Fruit fly (Drosophila melanogaster) whole organism, embryonic: ENCODE results near the gene Snx21.

Experiments
- Atf6 ChIP-seq: fragments of 200-800 bp; sonication (Bioruptor generic); IDR thresholded peaks from 2 replicates; pipeline ENCODE4 v1.3.6; 2022; ENCODE audit warnings: missing biosample characterization, missing genetic modification characterization
- CG11695 ChIP-seq: fragments of 200-800 bp; sonication (Bioruptor generic); IDR thresholded peaks from 3 replicates; pipeline ENCODE4 v1.3.6; 2022; ENCODE audit warnings: missing biosample characterization, missing genetic modification characterization
- CG12769 ChIP-seq: fragments of 200-800 bp; sonication (Bioruptor generic); optimal IDR thresholded peaks from 2 replicates; lab custom pipeline; 2019; ENCODE audit warnings: missing biosample characterization, mild to moderate bottlenecking, missing genetic modification characterization, moderate library complexity
- CG13775 ChIP-seq: fragments of 200-800 bp; sonication (Bioruptor generic); optimal IDR thresholded peaks from 3 replicates; lab custom pipeline; 2017; ENCODE audit warnings: missing biosample characterization, mild to moderate bottlenecking, missing genetic modification characterization
- CG14014 ChIP-seq: fragments of 200-800 bp; sonication (Bioruptor generic); IDR thresholded peaks from 2 replicates; pipeline ENCODE4 v1.3.6; 2022; ENCODE audit warnings: missing biosample characterization, missing genetic modification characterization
- CG14050 ChIP-seq: fragments of 200-800 bp; sonication (Bioruptor generic); IDR thresholded peaks from 3 replicates; pipeline ENCODE4 v1.3.6; 2022; ENCODE audit warnings: missing biosample characterization, missing genetic modification characterization
- CG14860 ChIP-seq: fragments of 200-800 bp; sonication (Bioruptor generic); IDR thresholded peaks from 3 replicates; pipeline ENCODE4 v1.3.6; 2022; ENCODE audit warnings: missing biosample characterization, missing genetic modification characterization; ENCODE audit not compliant: partially characterized antibody
- CG15269 ChIP-seq: fragments of 200-800 bp; sonication (Bioruptor generic); optimal IDR thresholded peaks from 2 replicates; lab custom pipeline; 2018; ENCODE audit warnings: missing biosample characterization, mild to moderate bottlenecking, missing genetic modification characterization, moderate library complexity
- CG15696 ChIP-seq: fragments of 200-800 bp; sonication (Bioruptor generic); optimal IDR thresholded peaks from 2 replicates; lab custom pipeline; 2019; ENCODE audit warnings: missing biosample characterization, mild to moderate bottlenecking, missing genetic modification characterization, moderate library complexity
- CG1603 ChIP-seq: fragments of 200-800 bp; sonication (Bioruptor generic); optimal IDR thresholded peaks from 2 replicates; lab custom pipeline; 2019; ENCODE audit warnings: missing biosample characterization, mild to moderate bottlenecking, missing genetic modification characterization, moderate library complexity
- CG17385 ChIP-seq: fragments of 200-800 bp; sonication (Bioruptor generic); optimal IDR thresholded peaks from 3 replicates; lab custom pipeline; 2018; ENCODE audit warnings: missing biosample characterization, mild to moderate bottlenecking, missing genetic modification characterization
- CG1792 ChIP-seq: fragments of 200-800 bp; sonication (Bioruptor generic); optimal IDR thresholded peaks from 2 replicates; lab custom pipeline; 2016; ENCODE audit warnings: missing biosample characterization, missing genetic modification characterization
- CG30020 ChIP-seq: fragments of 200-800 bp; optimal IDR thresholded peaks from 2 replicates; lab custom pipeline; 2019; ENCODE audit warnings: missing biosample characterization, mild to moderate bottlenecking, missing genetic modification characterization, moderate library complexity
- CG31224 ChIP-seq: fragments of 200-800 bp; sonication (Bioruptor generic); IDR thresholded peaks from 2 replicates; pipeline ENCODE4 v1.3.6; 2022; ENCODE audit warnings: missing biosample characterization, missing genetic modification characterization
- CG31388 ChIP-seq: fragments of 200-800 bp; sonication (Bioruptor generic); optimal IDR thresholded peaks from 2 replicates; lab custom pipeline; 2016; ENCODE audit warnings: missing biosample characterization, missing genetic modification characterization
- CG4404 ChIP-seq: fragments of 200-800 bp; sonication (Bioruptor generic); IDR thresholded peaks from 2 replicates; pipeline ENCODE4 v1.3.6; 2022; ENCODE audit warnings: missing biosample characterization, missing genetic modification characterization
- CG6175 ChIP-seq: fragments of 200-800 bp; sonication (Bioruptor generic); IDR thresholded peaks from 3 replicates; pipeline ENCODE4 v1.3.6; 2022; ENCODE audit warnings: missing biosample characterization, missing genetic modification characterization
- CG6254 ChIP-seq: fragments of 200-800 bp; sonication (Bioruptor generic); optimal IDR thresholded peaks from 3 replicates; lab custom pipeline; 2017; ENCODE audit warnings: mild to moderate bottlenecking, missing biosample characterization, missing genetic modification reagents, missing genetic modification characterization
- CG6791 ChIP-seq: fragments of 200-800 bp; sonication (Bioruptor generic); IDR thresholded peaks from 3 replicates; pipeline ENCODE4 v1.3.6; 2022; ENCODE audit warnings: missing biosample characterization, missing genetic modification characterization; ENCODE audit not compliant: partially characterized antibody
- CG8281 ChIP-seq: fragments of 200-800 bp; sonication (Bioruptor generic); optimal IDR thresholded peaks from 2 replicates; lab custom pipeline; 2018; ENCODE audit warnings: missing biosample characterization, mild to moderate bottlenecking, missing genetic modification characterization, moderate library complexity
- D19B ChIP-seq: fragments of 200-800 bp; sonication (Bioruptor generic); optimal IDR thresholded peaks from 2 replicates; lab custom pipeline; 2017; ENCODE audit warnings: missing biosample characterization, mild to moderate bottlenecking, missing genetic modification characterization
- Dek ChIP-seq: fragments of 200-800 bp; sonication (Bioruptor generic); optimal IDR thresholded peaks from 3 replicates; lab custom pipeline; 2019; ENCODE audit warnings: missing biosample characterization, mild to moderate bottlenecking, missing genetic modification characterization, moderate library complexity
- E2f2 ChIP-seq: fragments of 200-800 bp; sonication (Bioruptor generic); IDR thresholded peaks from 2 replicates; pipeline ENCODE4 v1.3.6; 2022; ENCODE audit warnings: missing biosample characterization, missing genetic modification characterization
- HLH4C ChIP-seq: fragments of 200-800 bp; sonication (Bioruptor generic); IDR thresholded peaks from 3 replicates; pipeline ENCODE4 v1.3.6; 2022; ENCODE audit warnings: missing biosample characterization, missing genetic modification characterization; ENCODE audit not compliant: partially characterized antibody
- Hr39 ChIP-seq: fragments of >200 bp; optimal IDR thresholded peaks from 2 replicates; lab custom pipeline; 2017
- Lim3 ChIP-seq: fragments of 200-800 bp; sonication (Bioruptor generic); IDR thresholded peaks from 2 replicates; pipeline ENCODE4 v1.3.6; 2022; ENCODE audit warnings: missing biosample characterization, missing genetic modification characterization
- Ravus ChIP-seq: fragments of 200-800 bp; sonication (Bioruptor generic); IDR thresholded peaks from 2 replicates; pipeline ENCODE4 v1.3.6; 2022; ENCODE audit warnings: missing biosample characterization, missing genetic modification characterization
- Sox102F ChIP-seq: fragments of 200-800 bp; sonication (Bioruptor generic); optimal IDR thresholded peaks from 2 replicates; lab custom pipeline; 2018; ENCODE audit warnings: missing biosample characterization, mild to moderate bottlenecking, missing genetic modification characterization, moderate library complexity
- cg ChIP-seq: fragments of 200-800 bp; sonication (Bioruptor generic); optimal IDR thresholded peaks from 3 replicates; lab custom pipeline; 2019; ENCODE audit warnings: missing biosample characterization, mild to moderate bottlenecking, missing genetic modification characterization, moderate library complexity
- crp ChIP-seq, 2 experiments: fragments of 200-800 bp; sonication (Bioruptor generic); optimal IDR thresholded peaks; 2 replicates in 1 of 2; 3 replicates in 1 of 2; lab custom pipeline; 2017; ENCODE audit warnings: missing biosample characterization in 2 of 2, missing genetic modification characterization in 2 of 2, mild to moderate bottlenecking in 1 of 2, moderate library complexity in 1 of 2
- dpn ChIP-seq, 2 experiments: fragments of 200-800 bp; sonication (Bioruptor generic); optimal IDR thresholded peaks; 3 replicates each; lab custom pipeline; 2016; ENCODE audit warnings: missing biosample characterization in 2 of 2, missing genetic modification characterization in 2 of 2
- eve ChIP-seq, 2 experiments: fragments of >200 bp; optimal IDR thresholded peaks; 2 replicates each; lab custom pipeline; 2017; ENCODE audit warnings: missing biosample characterization in 2 of 2, missing genetic modification characterization in 2 of 2
- eyg ChIP-seq: fragments of 200-800 bp; sonication (Bioruptor generic); optimal IDR thresholded peaks from 3 replicates; lab custom pipeline; 2016; ENCODE audit warnings: missing biosample characterization, missing genetic modification characterization
- ham ChIP-seq: fragments of 200-800 bp; sonication (Bioruptor generic); IDR thresholded peaks from 2 replicates; pipeline ENCODE4 v1.3.6; 2022; ENCODE audit warnings: missing biosample characterization, missing genetic modification characterization
- jing ChIP-seq: fragments of 200-800 bp; sonication (Bioruptor generic); optimal IDR thresholded peaks from 2 replicates; lab custom pipeline; 2018; ENCODE audit warnings: missing biosample characterization, mild to moderate bottlenecking, missing genetic modification characterization
- kay ChIP-seq: fragments of 200-800 bp; sonication (Bioruptor generic); optimal IDR thresholded peaks from 2 replicates; lab custom pipeline; 2016; ENCODE audit warnings: missing biosample characterization, missing genetic modification characterization
- lola ChIP-seq, 3 experiments: fragments of >200 bp in 2 of 3; fragments of 200-800 bp in 1 of 3; sonication (Bioruptor generic) in 1 of 3; optimal IDR thresholded peaks; 2 replicates each; lab custom pipeline; 2017 to 2019; ENCODE audit warnings: missing biosample characterization in 3 of 3, missing genetic modification characterization in 3 of 3, mild to moderate bottlenecking in 1 of 3, moderate library complexity in 1 of 3
- luna ChIP-seq: fragments of 200-800 bp; sonication (Bioruptor generic); optimal IDR thresholded peaks from 2 replicates; lab custom pipeline; 2016; ENCODE audit warnings: missing biosample characterization, missing genetic modification characterization
- nerfin-1 ChIP-seq: fragments of 200-800 bp; sonication (Bioruptor generic); optimal IDR thresholded peaks from 3 replicates; lab custom pipeline; 2019; ENCODE audit warnings: missing biosample characterization, mild to moderate bottlenecking, missing genetic modification characterization, moderate library complexity
- odd ChIP-seq: fragments of 200-800 bp; sonication (Bioruptor generic); optimal IDR thresholded peaks from 2 replicates; lab custom pipeline; 2017; ENCODE audit warnings: missing biosample characterization, mild to moderate bottlenecking, missing genetic modification characterization
- org-1 ChIP-seq: fragments of 200-800 bp; sonication (Bioruptor generic); optimal IDR thresholded peaks from 2 replicates; lab custom pipeline; 2017; ENCODE audit warnings: missing biosample characterization, missing genetic modification characterization
- peb ChIP-seq: fragments of 200-800 bp; sonication (Bioruptor generic); IDR thresholded peaks from 2 replicates; pipeline ENCODE4 v1.3.6; 2022; ENCODE audit warnings: missing biosample characterization, missing genetic modification characterization
- phol ChIP-seq: fragments of 200-800 bp; sonication (Bioruptor generic); optimal IDR thresholded peaks from 3 replicates; lab custom pipeline; 2018; ENCODE audit warnings: missing biosample characterization, mild to moderate bottlenecking, missing genetic modification characterization, moderate library complexity
- pzg ChIP-seq: fragments of 200-800 bp; sonication (Bioruptor generic); optimal IDR thresholded peaks from 3 replicates; lab custom pipeline; 2018; ENCODE audit warnings: missing biosample characterization, mild to moderate bottlenecking, missing genetic modification characterization, moderate library complexity
- row ChIP-seq: fragments of 200-800 bp; sonication (Bioruptor generic); IDR thresholded peaks from 3 replicates; pipeline ENCODE4 v1.3.6; 2022; ENCODE audit warnings: missing biosample characterization, missing genetic modification characterization
- sens ChIP-seq: fragments of 200-800 bp; sonication (Bioruptor generic); peaks from one replicate; lab custom pipeline; 2016; ENCODE audit warnings: missing biosample characterization, missing genetic modification characterization
- seq ChIP-seq: fragments of 200-800 bp; sonication (Bioruptor generic); IDR thresholded peaks from 2 replicates; pipeline ENCODE4 v1.3.6; 2022; ENCODE audit warnings: missing biosample characterization, missing genetic modification characterization
- shn ChIP-seq: fragments of 200-800 bp; sonication (Bioruptor generic); optimal IDR thresholded peaks from 3 replicates; lab custom pipeline; 2016; ENCODE audit warnings: missing biosample characterization, missing genetic modification characterization
- sob ChIP-seq: fragments of 200-800 bp; sonication (Bioruptor generic); IDR thresholded peaks from 2 replicates; pipeline ENCODE4 v1.3.6; 2022; ENCODE audit warnings: missing biosample characterization, missing genetic modification characterization
- tna ChIP-seq: fragments of 200-800 bp; sonication (Bioruptor generic); IDR thresholded peaks from 2 replicates; pipeline ENCODE4 v1.3.6; 2022; ENCODE audit warnings: missing biosample characterization, missing genetic modification characterization; ENCODE audit not compliant: partially characterized antibody
- zfh1 ChIP-seq: fragments of 200-800 bp; sonication (Bioruptor generic); IDR thresholded peaks from 3 replicates; pipeline ENCODE4 v1.3.6; 2022; ENCODE audit warnings: missing biosample characterization, missing genetic modification characterization
- zfh2 ChIP-seq: fragments of 200-800 bp; sonication (Bioruptor generic); optimal IDR thresholded peaks from 2 replicates; lab custom pipeline; 2016; ENCODE audit warnings: missing biosample characterization, missing genetic modification characterization

Snx21 gene

DNA sequence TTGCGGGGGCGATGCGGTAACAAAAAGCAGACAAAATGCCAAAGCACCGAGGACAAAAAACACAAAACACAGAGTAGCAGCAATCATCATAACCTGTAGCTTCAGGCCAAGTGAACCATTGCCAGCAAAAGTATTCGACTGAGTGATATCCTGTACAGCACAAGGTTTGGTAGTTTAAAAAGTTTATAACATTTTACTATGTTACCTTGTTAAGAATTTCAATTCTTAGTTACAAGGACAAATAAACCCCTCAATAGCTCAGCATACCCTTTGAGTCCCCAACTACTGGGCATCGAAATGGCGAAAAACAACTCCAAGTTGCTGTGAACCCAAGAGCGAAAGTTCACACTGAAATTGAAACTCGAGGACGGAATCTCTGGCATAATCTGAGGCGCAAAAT, 42.4 kb downstream of the Snx21 start (continued):
- TF ChIP-seq CG30020 (tag; lab: Kevin White, UChicago) = no peak
- no peak for TF ChIP-seq Dek
- no peak for TF ChIP-seq Atf6 (GFP tag; lab: Robert Waterston, UW)
- no peak for TF ChIP-seq sens (GFP tag; lab: Kevin White, UChicago)
- TF ChIP-seq CG31388 (GFP tag; lab: Kevin White, UChicago) = no peak
- no peak for TF ChIP-seq CG15696 (tag; lab: Kevin White, UChicago)
- TF ChIP-seq pzg (GFP tag; lab: Kevin White, UChicago) = no peak
- 0 out of 2 replicates have a peak, but pooled peaks have one; percentile 28 for TF ChIP-seq CG14014
- TF ChIP-seq lola (GFP tag; optimal IDR thresholded peaks at IDR 0.05; lab: Kevin White, UChicago) = no peak
- no peak for TF ChIP-seq peb (GFP tag; lab: Robert Waterston, UW)
- no peak for TF ChIP-seq Hr39 (lab: Kevin White, UChicago)
- no peak for TF ChIP-seq CG17385 (GFP tag; lab: Kevin White, UChicago)
- TF ChIP-seq CG8281 (tag; lab: Kevin White, UChicago) = no peak
- 0 out of 2 replicates have a peak, but pooled peaks have one; percentile 10 for TF ChIP-seq CG31224 (GFP tag; lab: Robert Waterston, UW)
- TF ChIP-seq seq (GFP tag; lab: Robert Waterston, UW) = no peak
- no peak for TF ChIP-seq tna
- no peak for TF ChIP-seq CG14860
- peak; percentile 66 for TF ChIP-seq row (GFP tag; lab: Robert Waterston, UW)
- no peak for TF ChIP-seq nerfin-1 (tag; lab: Kevin White, UChicago)
- TF ChIP-seq CG11695 (GFP tag; lab: Robert Waterston, UW) = 0 out of 3 replicates have a peak, but pooled peaks have one; percentile 8
- no peak for TF ChIP-seq HLH4C (GFP tag; lab: Robert Waterston, UW)
- TF ChIP-seq CG15269 (tag; lab: Kevin White, UChicago) = peak; percentile 26
- TF ChIP-seq zfh2 (GFP tag; lab: Kevin White, UChicago) = no peak
- peak; percentile 22; the same call in 1 of the 2 replicates for TF ChIP-seq CG4404
- no peak for TF ChIP-seq ham (GFP tag; lab: Robert Waterston, UW)
- TF ChIP-seq CG6175 = no peak
- peak; percentile 64 for TF ChIP-seq CG12769 (tag; lab: Kevin White, UChicago)
- no peak for TF ChIP-seq eve (GFP tag; optimal IDR thresholded peaks at IDR 0.05; lab: Kevin White, UChicago)
- TF ChIP-seq CG6791 = no peak
- TF ChIP-seq shn (GFP tag; lab: Kevin White, UChicago) = no peak
- TF ChIP-seq CG1603 (tag; lab: Kevin White, UChicago) = peak; percentile 31
- no peak for TF ChIP-seq CG1792 (GFP tag; lab: Kevin White, UChicago)
- TF ChIP-seq CG13775 = no peak
- TF ChIP-seq E2f2 (GFP tag; lab: Robert Waterston, UW) = no peak
- TF ChIP-seq kay = no peak
- TF ChIP-seq phol (tag; lab: Kevin White, UChicago) = no peak
- TF ChIP-seq crp (GFP tag; optimal IDR thresholded peaks at IDR 0.05; lab: Kevin White, UChicago) = no peak
- no peak for TF ChIP-seq dpn (GFP tag; optimal IDR thresholded peaks at IDR 0.05; lab: Kevin White, UChicago)
- TF ChIP-seq D19B (GFP tag; lab: Kevin White, UChicago) = peak; percentile 77
- TF ChIP-seq Sox102F (GFP tag; lab: Kevin White, UChicago) = peak; percentile 19
- TF ChIP-seq luna = no peak
- no peak for TF ChIP-seq CG6254
- no peak for TF ChIP-seq jing (GFP tag; lab: Kevin White, UChicago)
- no peak for TF ChIP-seq cg (GFP tag; lab: Kevin White, UChicago)
- peak; percentile 52; the same call in 1 of the 2 replicates for TF ChIP-seq sob (GFP tag; lab: Robert Waterston, UW)
- TF ChIP-seq zfh1 (GFP tag; lab: Robert Waterston, UW) = no peak
- TF ChIP-seq Ravus = no peak
- TF ChIP-seq Lim3 = no peak
- TF ChIP-seq CG14050 (GFP tag; lab: Robert Waterston, UW) = no peak
- TF ChIP-seq eyg (GFP tag; lab: Kevin White, UChicago) = no peak
- no peak for TF ChIP-seq org-1 (GFP tag; lab: Kevin White, UChicago)
- no peak for TF ChIP-seq odd (GFP tag; lab: Kevin White, UChicago)
